Worm (Caenorhabditis elegans): ENCODE measurements around the gene str-81.

The str-81 gene

DNA sequence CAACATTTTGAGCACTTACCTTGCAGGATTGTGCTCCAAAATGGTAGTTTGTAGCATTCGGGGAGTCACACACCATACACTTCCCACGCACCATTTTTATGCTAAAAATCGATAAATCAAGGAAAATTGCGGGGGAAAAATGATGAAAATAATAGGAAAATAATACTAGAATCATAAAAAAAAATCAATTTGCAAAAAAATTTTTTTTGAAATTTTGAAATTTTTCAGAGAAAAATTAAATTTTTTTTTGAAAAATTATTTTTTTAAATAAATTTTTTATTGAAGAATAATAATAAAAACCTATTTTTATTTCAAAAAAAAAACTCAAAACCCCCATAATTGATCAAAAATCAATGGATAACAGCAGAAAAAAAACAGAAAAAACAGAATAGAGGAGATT, 39.1 kb downstream of the str-81 start, which contains the start of gene nhr-79:
Gene nhr-79 (minus strand): TSS at position 101 of the 400 bp plus-strand sequence.
- TF ChIP-seq nfya-1 (tag; optimal IDR thresholded peaks at IDR 0.05) = no peak
- TF ChIP-seq Y22D7AL.16 (tag; optimal IDR thresholded peaks at IDR 0.05) = no peak
- TF ChIP-seq odd-2 (tag; optimal IDR thresholded peaks at IDR 0.05) = no peak
- TF ChIP-seq lin-11 (tag; optimal IDR thresholded peaks at IDR 0.05) = no peak

DNA sequence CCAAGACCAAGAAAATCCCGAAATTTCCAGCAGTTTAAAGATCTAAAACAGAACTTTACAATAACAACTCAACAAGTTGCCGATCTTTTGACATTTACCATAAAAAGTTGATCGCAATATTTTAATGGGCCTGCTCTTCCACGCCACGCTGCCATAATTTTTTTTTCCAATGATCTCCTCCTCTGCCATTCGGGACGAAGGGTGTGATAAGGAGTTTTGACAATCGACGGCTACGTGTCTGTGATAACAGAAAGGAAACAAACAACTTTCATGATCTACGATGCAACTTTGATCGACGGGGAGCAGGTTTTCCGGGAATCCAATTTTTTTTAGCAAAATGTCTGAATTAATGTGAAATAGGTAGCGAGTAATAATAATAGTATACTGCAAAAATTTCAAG, 44.0 kb downstream of the str-81 start:
- TF ChIP-seq tbx-2 (tag; optimal IDR thresholded peaks at IDR 0.05) = no peak
- peak; percentile 65 for TF ChIP-seq elt-2 (tag; optimal IDR thresholded peaks at IDR 0.05)

DNA sequence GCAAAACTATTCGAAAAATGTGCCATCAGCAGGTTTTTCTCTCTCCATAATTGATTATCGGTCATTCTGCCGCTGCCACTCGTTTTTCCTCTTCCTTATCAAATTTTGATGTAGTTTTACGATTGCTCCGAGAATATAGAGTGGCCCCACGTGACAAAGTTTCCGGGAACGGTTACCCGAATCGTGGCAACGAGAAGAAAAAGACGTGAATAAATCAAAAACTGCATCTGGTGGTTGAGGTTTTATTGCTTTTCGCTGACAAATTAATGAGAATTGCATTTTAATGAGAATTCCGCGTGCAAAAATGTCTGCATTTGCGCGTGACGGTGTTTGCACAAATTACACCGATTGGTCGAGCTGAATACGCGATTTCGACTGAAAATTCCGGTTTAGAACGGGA, 45.4 kb downstream of the str-81 start:
- TF ChIP-seq ttx-3 (tag; optimal IDR thresholded peaks at IDR 0.05) (no peak), elt-2 (tag; optimal IDR thresholded peaks at IDR 0.05) (peak; percentile 2)

DNA sequence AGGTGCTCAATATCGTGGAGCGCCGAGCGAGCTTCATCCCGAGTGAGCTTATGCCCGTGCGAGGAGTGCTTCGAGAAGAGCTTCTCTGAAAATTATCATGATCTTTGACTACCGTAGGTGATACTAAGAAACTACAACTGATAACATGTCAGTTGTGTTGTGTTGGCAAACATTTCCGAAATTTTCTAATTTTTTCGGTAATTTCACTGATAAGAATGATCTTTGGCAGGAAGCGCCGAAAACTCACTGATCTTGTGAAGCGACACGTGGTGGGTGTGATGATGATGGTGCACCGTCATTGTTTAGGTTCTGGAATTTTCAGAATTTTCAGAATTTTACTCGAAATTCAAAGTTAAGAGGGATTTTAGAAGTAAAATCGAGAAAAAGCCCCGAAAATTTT, 47.6 kb downstream of the str-81 start, which contains the start of gene Y39B6A.1:
Gene Y39B6A.1 (minus strand): TSS at position 309 of the 400 bp plus-strand sequence.
- TF ChIP-seq ceh-19 (GFP tag; optimal IDR thresholded peaks at IDR 0.05) (no peak), fkh-10 (GFP tag; optimal IDR thresholded peaks at IDR 0.05) (no peak)

DNA sequence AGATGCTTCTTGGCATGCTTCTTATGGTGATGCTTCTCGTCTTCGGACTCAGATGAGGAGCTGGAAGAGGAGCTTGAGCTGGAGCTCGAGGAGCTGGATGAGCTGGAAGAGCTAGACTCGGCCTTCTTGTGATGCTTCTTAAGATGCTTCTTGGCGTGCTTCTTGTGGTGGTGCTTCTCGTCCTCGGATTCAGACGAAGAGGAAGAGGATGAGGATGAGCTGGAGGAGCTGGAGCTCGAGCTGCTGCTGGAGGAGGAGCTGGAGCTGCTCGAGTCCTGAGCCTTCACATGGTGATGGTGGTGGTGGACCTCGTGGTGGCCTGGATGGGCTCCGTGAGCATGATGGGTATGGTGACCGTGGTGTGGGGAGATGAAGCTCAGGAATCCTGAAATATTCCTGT, 48.1 kb downstream of the str-81 start:
- no peak for TF ChIP-seq ceh-9 (tag; optimal IDR thresholded peaks at IDR 0.05)
- no peak for TF ChIP-seq odd-2 (tag; optimal IDR thresholded peaks at IDR 0.05)
- no peak for TF ChIP-seq unc-86 (tag; optimal IDR thresholded peaks at IDR 0.05)
- TF ChIP-seq hlh-8 (tag; optimal IDR thresholded peaks at IDR 0.05) = no peak
- no peak for TF ChIP-seq tbx-7 (tag; optimal IDR thresholded peaks at IDR 0.05)
- TF ChIP-seq eyg-1 (tag; optimal IDR thresholded peaks at IDR 0.05) = no peak
- TF ChIP-seq che-1 (tag; optimal IDR thresholded peaks at IDR 0.05) = no peak
- no peak for TF ChIP-seq ceh-14 (tag; optimal IDR thresholded peaks at IDR 0.05)
- no peak for TF ChIP-seq unc-55 (GFP tag; optimal IDR thresholded peaks at IDR 0.05)
- no peak for TF ChIP-seq ceh-31 (tag; optimal IDR thresholded peaks at IDR 0.05)
- no peak for TF ChIP-seq K09A11.1 (tag; optimal IDR thresholded peaks at IDR 0.05; ENCODE audit: insufficient read depth)
- TF ChIP-seq unc-3 (GFP tag; conservative IDR thresholded peaks at IDR 0.05) = no peak
- TF ChIP-seq unc-3 (tag; optimal IDR thresholded peaks at IDR 0.05) = no peak
- TF ChIP-seq C38D4.7 (GFP tag; optimal IDR thresholded peaks at IDR 0.05) = no peak
- TF ChIP-seq pag-3 (tag; optimal IDR thresholded peaks at IDR 0.05; ENCODE audit: borderline replicate concordance) = no peak
- TF ChIP-seq nhr-232 (tag; optimal IDR thresholded peaks at IDR 0.05) = no peak
- no peak for TF ChIP-seq unc-42 (tag; optimal IDR thresholded peaks at IDR 0.05)
- no peak for TF ChIP-seq gmeb-2 (tag; optimal IDR thresholded peaks at IDR 0.05)

DNA sequence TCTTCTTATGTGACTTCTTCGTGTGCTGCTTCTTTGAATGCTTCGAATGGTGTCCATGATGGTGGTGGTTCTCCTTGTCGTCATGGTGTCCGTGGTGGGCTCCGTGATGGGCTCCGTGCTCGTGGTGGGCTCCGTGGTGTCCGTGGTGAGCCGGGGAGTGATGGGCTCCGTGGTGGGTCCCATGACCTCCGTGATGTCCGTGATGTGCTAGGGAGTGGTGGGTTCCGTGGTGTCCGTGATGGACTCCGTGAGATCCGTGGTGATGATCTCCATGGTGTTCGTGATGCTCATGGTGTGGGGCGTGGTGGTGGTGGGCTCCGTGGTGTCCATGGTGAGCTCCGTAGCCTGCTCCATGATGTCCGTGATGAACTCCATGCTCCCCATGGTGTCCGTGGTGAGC, 49.7 kb downstream of the str-81 start:
- TF ChIP-seq fkh-10 (GFP tag; optimal IDR thresholded peaks at IDR 0.05) = no peak
- no peak for TF ChIP-seq gmeb-2 (tag; optimal IDR thresholded peaks at IDR 0.05)
- no peak for TF ChIP-seq Y22D7AL.16 (tag; optimal IDR thresholded peaks at IDR 0.05)
- TF ChIP-seq rnt-1 (tag; optimal IDR thresholded peaks at IDR 0.05) = no peak
- TF ChIP-seq ceh-45 (GFP tag; IDR thresholded peaks at IDR 0.05) = no peak

DNA sequence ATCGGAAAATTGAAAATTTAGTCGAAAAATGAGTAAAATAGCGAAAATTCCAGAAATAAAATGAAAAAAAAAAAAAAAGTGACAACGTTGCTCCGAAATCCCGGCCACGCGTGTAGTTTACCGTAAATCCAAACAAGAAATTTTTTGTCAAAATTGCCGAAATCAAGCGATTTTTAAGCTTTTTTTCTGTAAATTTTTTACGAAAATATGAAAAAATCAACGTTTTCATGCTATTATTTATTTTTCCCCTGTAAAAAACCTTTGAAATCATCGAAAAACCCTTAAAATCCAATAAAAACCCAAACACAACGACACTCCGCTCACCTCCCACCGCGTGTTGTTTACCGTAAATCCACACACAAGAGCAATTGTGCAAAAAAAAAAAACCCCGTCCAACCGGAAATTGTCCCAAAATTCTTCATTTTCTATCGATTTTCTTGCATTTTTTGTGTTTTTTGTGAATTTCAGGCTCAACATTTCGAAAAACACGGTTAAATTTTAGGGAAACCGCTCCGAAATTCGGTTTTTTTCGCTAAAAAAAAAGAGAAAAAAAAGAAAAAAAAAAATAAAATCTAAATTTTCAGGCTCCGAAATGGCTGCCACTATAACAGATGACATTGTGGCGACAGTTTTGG, 60.8 kb downstream of the str-81 start, which contains the start of the genes Y39B6A.3 and pph-5:
Gene Y39B6A.3 (minus strand): TSS at position 51 of the 635 bp plus-strand sequence.
Gene pph-5 (plus strand): TSS at position 585 of the 635 bp plus-strand sequence.
- peak; percentile 36 for TF ChIP-seq unc-42 (tag; optimal IDR thresholded peaks at IDR 0.05)
- TF ChIP-seq T23F11.4 (GFP tag; optimal IDR thresholded peaks at IDR 0.05) = no peak
- TF ChIP-seq nfya-1 (tag; optimal IDR thresholded peaks at IDR 0.05) = peak; percentile 3

All from whole organism, late embryonic.